Worm (Caenorhabditis elegans) whole organism, L2 larva: Measurements from ENCODE around the gene shl-1.

ENCODE experiments used
- mdl-1 ChIP-seq, 2 experiments: fragments of 150-350 bp in 1 of 2; sonication (generic microtip) in 1 of 2; optimal IDR thresholded peaks; 2 replicates each; lab custom pipeline; 2017; ENCODE audit warnings: missing biosample characterization in 2 of 2, missing genetic modification characterization in 2 of 2
- nhr-12 ChIP-seq: fragments of 150-350 bp; optimal IDR thresholded peaks from 2 replicates; lab custom pipeline; 2014; ENCODE audit warnings: missing biosample characterization, missing genetic modification characterization
- skn-1 ChIP-seq: sonication (generic microtip); optimal IDR thresholded peaks from 2 replicates; lab custom pipeline; 2017; ENCODE audit warnings: missing biosample characterization, missing genetic modification characterization
- unc-62 ChIP-seq: fragments of 150-350 bp; optimal IDR thresholded peaks from 2 replicates; lab custom pipeline; 2014; ENCODE audit warnings: missing biosample characterization, missing genetic modification reagents, missing genetic modification characterization

- no peak for TF ChIP-seq skn-1 (tag; lab: Kevin White, UChicago)
- no peak for TF ChIP-seq mdl-1 (tag; optimal IDR thresholded peaks at IDR 0.05; lab: Kevin White, UChicago)
- TF ChIP-seq nhr-12 (tag; lab: Kevin White, UChicago): no peak
- no peak for TF ChIP-seq unc-62
Observed at ce11 chrIV:6431582-6431981, 47.7 kb upstream of the shl-1 start, which contains the start of gene acp-7.
